Fruit fly (Drosophila melanogaster): ENCODE results near the gene TwdlJ.

Gene TwdlJ

dm6 chr3R:26629618-26630017 lies at the start of gene TwdlJ:
Gene TwdlJ, plus strand, starts transcription at chr3R:26629918.
- TF ChIP-seq CG8478 (optimal IDR thresholded peaks at IDR 0.05) (no peak), pan (optimal IDR thresholded peaks at IDR 0.05) (no peak), psq (optimal IDR thresholded peaks at IDR 0.05) (no peak), usp (GFP tag; optimal IDR thresholded peaks at IDR 0.05) (no peak), EcR (GFP tag; optimal IDR thresholded peaks at IDR 0.05) (no peak), Dll (optimal IDR thresholded peaks at IDR 0.05) (no peak)

DNA sequence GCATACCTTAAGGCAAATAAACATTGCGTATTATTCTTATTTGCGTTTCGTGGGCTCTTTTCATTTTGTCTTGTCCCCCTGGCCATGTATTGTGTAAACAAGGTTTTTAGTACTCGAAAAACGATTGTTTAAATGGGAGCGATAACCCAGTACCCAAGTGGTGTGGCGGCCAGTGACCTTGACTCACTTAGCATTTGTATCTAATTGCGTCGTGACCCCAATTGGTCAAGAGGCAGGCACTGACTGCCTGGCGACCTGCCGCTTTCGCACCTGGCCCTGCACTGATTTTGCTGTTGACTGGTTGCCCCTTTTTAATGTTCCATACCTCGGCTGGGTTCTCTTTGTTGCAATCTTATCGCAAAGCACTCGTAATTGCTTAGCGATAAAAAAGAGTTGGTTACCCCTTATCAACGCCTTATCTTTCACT lies 41.5 kb upstream of the TwdlJ start:
- TF ChIP-seq Dll (optimal IDR thresholded peaks at IDR 0.05) = no peak
- peak in 1 of 2 experiments; percentile 14 for TF ChIP-seq EcR (GFP tag; optimal IDR thresholded peaks at IDR 0.05)
- no peak for TF ChIP-seq usp (GFP tag; optimal IDR thresholded peaks at IDR 0.05)
- TF ChIP-seq pan (optimal IDR thresholded peaks at IDR 0.05) = no peak

dm6 chr3R:26593847-26594542 lies 35.7 kb upstream of the TwdlJ start:
- TF ChIP-seq Dll (optimal IDR thresholded peaks at IDR 0.05) = no peak
- no peak for TF ChIP-seq CG8478 (optimal IDR thresholded peaks at IDR 0.05)
- TF ChIP-seq EcR (GFP tag; optimal IDR thresholded peaks at IDR 0.05) = no peak
- TF ChIP-seq psq (optimal IDR thresholded peaks at IDR 0.05) = no peak

dm6 chr3R:26606498-26606897 lies 23.2 kb upstream of the TwdlJ start:
- TF ChIP-seq EcR (GFP tag; optimal IDR thresholded peaks at IDR 0.05) (no peak), pan (optimal IDR thresholded peaks at IDR 0.05) (no peak), usp (GFP tag; optimal IDR thresholded peaks at IDR 0.05) (no peak)

DNA sequence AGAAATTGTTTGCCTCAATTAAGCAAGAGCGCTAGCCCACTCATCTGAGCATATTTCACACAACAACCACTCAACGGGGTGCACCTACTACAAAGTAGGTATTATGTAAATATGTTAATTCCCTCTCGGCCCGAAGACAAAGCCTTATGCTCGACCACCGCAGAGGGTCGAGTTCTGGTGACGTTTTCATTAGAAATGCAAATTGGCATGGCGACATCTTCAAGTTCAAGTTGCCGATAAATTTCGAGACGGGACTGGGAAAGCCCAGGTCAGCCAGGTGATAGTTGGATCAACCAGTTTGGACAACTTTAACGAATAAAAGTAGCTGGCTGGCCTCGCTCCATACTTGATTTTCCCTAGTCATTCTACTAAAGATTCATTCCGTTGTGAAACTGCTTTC lies 14.3 kb upstream of the TwdlJ start:
- TF ChIP-seq CG8478 (optimal IDR thresholded peaks at IDR 0.05) = no peak
- no peak for TF ChIP-seq psq (optimal IDR thresholded peaks at IDR 0.05)
- no peak for TF ChIP-seq EcR (GFP tag; optimal IDR thresholded peaks at IDR 0.05)
- TF ChIP-seq Dll (optimal IDR thresholded peaks at IDR 0.05) = no peak

DNA sequence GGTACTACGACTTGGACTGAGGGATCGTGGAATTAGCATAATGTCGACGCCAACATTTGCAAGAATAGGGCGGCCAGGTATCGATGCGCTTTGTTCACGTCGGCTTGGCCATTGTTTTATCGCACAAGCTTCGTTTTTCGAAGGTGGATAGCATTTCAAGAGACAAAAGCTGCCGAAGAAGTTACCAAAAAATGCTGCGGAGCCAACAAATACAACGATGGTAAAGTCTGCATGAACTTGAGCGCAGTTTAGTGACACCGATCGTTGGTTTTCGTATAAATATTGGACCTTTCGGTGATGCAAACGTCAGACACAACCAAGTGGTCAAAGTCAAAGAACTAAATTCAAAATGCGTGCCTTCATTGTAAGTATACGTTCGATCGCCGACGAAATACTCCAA lies 10.9 kb upstream of the TwdlJ start, which contains the start of gene TwdlM:
TSS of gene TwdlM (plus strand) at position 301 of the 400 bp plus-strand sequence.
- TF ChIP-seq Dll (optimal IDR thresholded peaks at IDR 0.05) (no peak), CG8478 (optimal IDR thresholded peaks at IDR 0.05) (no peak), usp (GFP tag; optimal IDR thresholded peaks at IDR 0.05) (no peak), psq (optimal IDR thresholded peaks at IDR 0.05) (no peak), EcR (GFP tag; optimal IDR thresholded peaks at IDR 0.05) (no peak), pan (optimal IDR thresholded peaks at IDR 0.05) (no peak)

- TF ChIP-seq usp (GFP tag; optimal IDR thresholded peaks at IDR 0.05) = no peak
- TF ChIP-seq pan (optimal IDR thresholded peaks at IDR 0.05) = no peak
- no peak for TF ChIP-seq Dll (optimal IDR thresholded peaks at IDR 0.05)
- no peak for TF ChIP-seq CG8478 (optimal IDR thresholded peaks at IDR 0.05)
- no peak for TF ChIP-seq EcR (GFP tag; optimal IDR thresholded peaks at IDR 0.05)
- no peak for TF ChIP-seq psq (optimal IDR thresholded peaks at IDR 0.05)
These were observed 8.4 kb upstream of the TwdlJ start, which contains the start of gene TwdlP for dm6 chr3R:26621314-26621813. Gene TwdlP, minus strand, starts transcription at chr3R:26621364.

DNA sequence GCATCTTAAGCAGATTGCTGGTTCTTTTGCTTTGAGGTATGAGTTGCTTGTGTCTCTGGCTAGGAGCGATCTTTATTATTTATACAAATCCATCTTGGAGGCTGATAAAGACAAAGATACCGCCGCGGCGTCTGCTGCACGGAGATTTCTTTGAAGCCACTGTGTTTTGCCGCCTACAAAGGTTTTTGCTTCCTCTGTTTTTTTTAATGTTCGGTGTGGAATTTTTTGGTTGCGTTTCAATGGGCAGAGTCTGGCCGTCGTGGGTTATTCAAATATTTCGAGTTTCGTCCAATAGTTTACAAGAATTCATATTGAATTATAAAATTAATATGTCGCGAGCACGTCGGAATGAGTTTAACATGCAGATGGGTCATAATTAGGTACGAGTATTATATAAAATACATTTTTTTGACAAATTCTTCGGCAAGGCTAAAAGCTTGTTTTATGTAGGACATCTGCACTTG lies 6.2 kb upstream of the TwdlJ start, which contains the start of gene TwdlB:
TSS of gene TwdlB (minus strand) at position 51 of the 464 bp plus-strand sequence.
- TF ChIP-seq psq (optimal IDR thresholded peaks at IDR 0.05) (no peak), usp (GFP tag; optimal IDR thresholded peaks at IDR 0.05) (no peak), pan (optimal IDR thresholded peaks at IDR 0.05) (no peak), Dll (optimal IDR thresholded peaks at IDR 0.05) (no peak), EcR (GFP tag; optimal IDR thresholded peaks at IDR 0.05) (no peak), CG8478 (optimal IDR thresholded peaks at IDR 0.05) (no peak)

- TF ChIP-seq usp (GFP tag; optimal IDR thresholded peaks at IDR 0.05) (no peak), psq (optimal IDR thresholded peaks at IDR 0.05) (no peak), CG8478 (optimal IDR thresholded peaks at IDR 0.05) (no peak), Dll (optimal IDR thresholded peaks at IDR 0.05) (no peak), EcR (GFP tag; optimal IDR thresholded peaks at IDR 0.05) (no peak), pan (optimal IDR thresholded peaks at IDR 0.05) (no peak)
These were observed 4.2 kb upstream of the TwdlJ start, which contains the start of gene TwdlL for dm6 chr3R:26625552-26625951. Gene TwdlL, minus strand, starts transcription at chr3R:26625652.

DNA sequence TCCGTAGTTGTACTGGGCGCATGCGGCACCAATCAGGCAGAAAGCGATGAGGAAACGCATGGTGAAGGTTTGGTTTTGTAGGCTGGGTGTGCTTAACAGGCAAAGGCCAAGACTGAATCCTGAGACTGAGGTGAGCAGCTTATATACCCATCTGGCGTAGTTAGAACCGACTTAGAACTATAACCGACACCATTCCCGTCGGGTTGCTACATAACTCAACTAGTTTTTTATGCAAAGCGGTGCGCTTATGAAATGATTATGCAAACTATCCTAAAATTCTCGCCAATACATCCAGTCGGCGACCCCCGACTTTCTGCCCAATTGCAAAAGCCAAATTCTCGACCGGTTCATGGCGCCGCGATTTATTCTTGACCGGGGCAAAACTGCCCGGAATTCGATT lies 3.1 kb upstream of the TwdlJ start, which contains the start of gene TwdlO:
TSS of gene TwdlO (minus strand) at position 101 of the 400 bp plus-strand sequence.
- no peak for TF ChIP-seq CG8478 (optimal IDR thresholded peaks at IDR 0.05)
- TF ChIP-seq EcR (GFP tag; optimal IDR thresholded peaks at IDR 0.05) = no peak
- TF ChIP-seq pan (optimal IDR thresholded peaks at IDR 0.05) = no peak
- TF ChIP-seq psq (optimal IDR thresholded peaks at IDR 0.05) = no peak

- TF ChIP-seq pan (optimal IDR thresholded peaks at IDR 0.05) (no peak), CG8478 (optimal IDR thresholded peaks at IDR 0.05) (no peak), EcR (GFP tag; optimal IDR thresholded peaks at IDR 0.05) (no peak), usp (GFP tag; optimal IDR thresholded peaks at IDR 0.05) (no peak), psq (optimal IDR thresholded peaks at IDR 0.05) (no peak), Dll (optimal IDR thresholded peaks at IDR 0.05) (no peak)
These were observed 1.1 kb upstream of the TwdlJ start, which contains the start of gene TwdlK for dm6 chr3R:26628624-26629023. Gene TwdlK, minus strand, starts transcription at chr3R:26628724.

- no peak for TF ChIP-seq pan (optimal IDR thresholded peaks at IDR 0.05)
- TF ChIP-seq psq (optimal IDR thresholded peaks at IDR 0.05) = no peak
- no peak for TF ChIP-seq EcR (GFP tag; optimal IDR thresholded peaks at IDR 0.05)
- no peak for TF ChIP-seq usp (GFP tag; optimal IDR thresholded peaks at IDR 0.05)
- TF ChIP-seq Dll (optimal IDR thresholded peaks at IDR 0.05) = no peak
- no peak for TF ChIP-seq CG8478 (optimal IDR thresholded peaks at IDR 0.05)
These were observed 1.7 kb downstream of the TwdlJ start, which contains the start of gene TwdlN for dm6 chr3R:26631334-26631919. Gene TwdlN, plus strand, starts transcription at chr3R:26631869.
